Fruit fly (Drosophila melanogaster) whole organism, embryonic: ENCODE measurements around the gene mRpL12.
A peak's percentile ranks its signal among the peaks of the same experiment; 100 is the strongest.

Source experiments
- BtbVII ChIP-seq: fragments of 200-800 bp; sonication (Bioruptor generic); optimal IDR thresholded peaks from 3 replicates; lab custom pipeline; 2017; ENCODE audit warnings: missing biosample characterization, mild to moderate bottlenecking, missing genetic modification characterization
- CG1024 ChIP-seq: fragments of 200-800 bp; sonication (Bioruptor generic); IDR thresholded peaks from 2 replicates; pipeline ENCODE4 v1.3.6; 2022; ENCODE audit warnings: missing biosample characterization, missing genetic modification characterization
- CG13287 ChIP-seq: fragments of 200-800 bp; sonication (Bioruptor generic); IDR thresholded peaks from 2 replicates; pipeline ENCODE4 v1.3.6; 2022; ENCODE audit warnings: missing biosample characterization, missing genetic modification characterization; ENCODE audit not compliant: partially characterized antibody
- CG15514 ChIP-seq: fragments of 200-800 bp; sonication (Bioruptor generic); optimal IDR thresholded peaks from 3 replicates; lab custom pipeline; 2017; ENCODE audit warnings: missing biosample characterization, missing genetic modification characterization, mild to moderate bottlenecking, moderate library complexity, missing genetic modification reagents
- CG16813 ChIP-seq: fragments of 200-800 bp; sonication (Bioruptor generic); IDR thresholded peaks from 3 replicates; pipeline ENCODE4 v1.3.6; 2022; ENCODE audit warnings: missing biosample characterization, missing genetic modification characterization; ENCODE audit not compliant: partially characterized antibody
- CG16863 ChIP-seq: fragments of 200-800 bp; sonication (Bioruptor generic); optimal IDR thresholded peaks from 3 replicates; lab custom pipeline; 2016; ENCODE audit warnings: missing biosample characterization, missing genetic modification characterization
- CG2712 ChIP-seq: fragments of 200-800 bp; optimal IDR thresholded peaks from 3 replicates; lab custom pipeline; 2019; ENCODE audit warnings: missing biosample characterization, mild to moderate bottlenecking, missing genetic modification characterization, moderate library complexity
- CG31365 ChIP-seq: fragments of 200-800 bp; sonication (Bioruptor generic); optimal IDR thresholded peaks from 2 replicates; lab custom pipeline; 2018; ENCODE audit warnings: missing biosample characterization, mild to moderate bottlenecking, missing genetic modification characterization
- CG32767 ChIP-seq: fragments of 200-800 bp; sonication (Bioruptor generic); IDR thresholded peaks from 2 replicates; pipeline ENCODE4 v1.3.6; 2022; ENCODE audit warnings: missing biosample characterization, missing genetic modification characterization
- CG34224 ChIP-seq: fragments of 200-800 bp; sonication (Bioruptor generic); IDR thresholded peaks from 3 replicates; pipeline ENCODE4 v1.3.6; 2022; ENCODE audit warnings: missing biosample characterization, missing genetic modification characterization; ENCODE audit not compliant: partially characterized antibody
- CG4282 ChIP-seq: fragments of 200-800 bp; sonication (Bioruptor generic); optimal IDR thresholded peaks from 2 replicates; lab custom pipeline; 2016; ENCODE audit warnings: missing biosample characterization, missing genetic modification characterization
- CG6683 ChIP-seq: fragments of 200-800 bp; sonication (Bioruptor generic); optimal IDR thresholded peaks from 2 replicates; lab custom pipeline; 2017; ENCODE audit warnings: missing biosample characterization, mild to moderate bottlenecking, missing genetic modification characterization, missing genetic modification reagents
- CG7357 ChIP-seq: fragments of 200-800 bp; sonication (Bioruptor generic); IDR thresholded peaks from 3 replicates; pipeline ENCODE4 v1.3.6; 2022; ENCODE audit warnings: missing biosample characterization, missing genetic modification characterization
- CG7786 ChIP-seq: fragments of 200-800 bp; sonication (Bioruptor generic); optimal IDR thresholded peaks from 2 replicates; lab custom pipeline; 2016; ENCODE audit warnings: missing biosample characterization, missing genetic modification characterization
- CG8089 ChIP-seq: fragments of 200-800 bp; sonication (Bioruptor generic); optimal IDR thresholded peaks from 3 replicates; lab custom pipeline; 2016; ENCODE audit warnings: missing biosample characterization, missing genetic modification characterization
- CG8924 ChIP-seq: fragments of 200-800 bp; optimal IDR thresholded peaks from 3 replicates; lab custom pipeline; 2019; ENCODE audit warnings: missing biosample characterization, mild to moderate bottlenecking, missing genetic modification characterization, moderate library complexity
- CG9727 ChIP-seq: fragments of 200-800 bp; sonication (Bioruptor generic); optimal IDR thresholded peaks from 3 replicates; lab custom pipeline; 2017; ENCODE audit warnings: missing biosample characterization, mild to moderate bottlenecking, missing genetic modification characterization
- CoRest ChIP-seq: fragments of 200-800 bp; sonication (Bioruptor generic); optimal IDR thresholded peaks from 3 replicates; lab custom pipeline; 2018; ENCODE audit warnings: missing biosample characterization, mild to moderate bottlenecking, missing genetic modification characterization, moderate library complexity
- Dip3 ChIP-seq: fragments of 200-800 bp; sonication (Bioruptor generic); optimal IDR thresholded peaks from 3 replicates; lab custom pipeline; 2016; ENCODE audit warnings: missing biosample characterization, missing genetic modification characterization
- Dref ChIP-seq: fragments of 200-800 bp; sonication (Bioruptor generic); IDR thresholded peaks from 2 replicates; pipeline ENCODE4 v1.3.6; 2022; ENCODE audit warnings: missing biosample characterization, missing genetic modification characterization
- HmgD ChIP-seq: fragments of 200-800 bp; sonication (Bioruptor generic); optimal IDR thresholded peaks from 3 replicates; lab custom pipeline; 2016; ENCODE audit warnings: missing biosample characterization, missing genetic modification characterization
- Kr ChIP-seq: fragments of 200-800 bp; sonication (Bioruptor generic); optimal IDR thresholded peaks from 2 replicates; lab custom pipeline; 2017; ENCODE audit warnings: missing biosample characterization, mild to moderate bottlenecking, missing genetic modification characterization
- Lim3 ChIP-seq: fragments of 200-800 bp; sonication (Bioruptor generic); IDR thresholded peaks from 2 replicates; pipeline ENCODE4 v1.3.6; 2022; ENCODE audit warnings: missing biosample characterization, missing genetic modification characterization
- MBD-R2 ChIP-seq: fragments of 200-800 bp; sonication (Bioruptor generic); IDR thresholded peaks from 2 replicates; pipeline ENCODE4 v1.3.6; 2022; ENCODE audit warnings: missing biosample characterization, missing genetic modification characterization
- MTF-1 ChIP-seq: fragments of 200-800 bp; sonication (Bioruptor generic); optimal IDR thresholded peaks from 2 replicates; lab custom pipeline; 2018; ENCODE audit warnings: missing biosample characterization, mild to moderate bottlenecking, missing genetic modification characterization, borderline replicate concordance
- Sry-δ ChIP-seq: fragments of 200-800 bp; sonication (Bioruptor generic); optimal IDR thresholded peaks from 2 replicates; lab custom pipeline; 2016; ENCODE audit warnings: missing biosample characterization, missing genetic modification characterization
- Ssrp ChIP-seq: fragments of 200-800 bp; sonication (Bioruptor generic); optimal IDR thresholded peaks from 2 replicates; lab custom pipeline; 2018; ENCODE audit warnings: missing biosample characterization, mild to moderate bottlenecking, missing genetic modification characterization, moderate library complexity
- Stat92E ChIP-seq, 3 experiments: fragments of >200 bp in 2 of 3; fragments of 200-800 bp in 1 of 3; sonication (Bioruptor generic) in 1 of 3; optimal IDR thresholded peaks; 2 replicates each; lab custom pipeline; 2017 to 2019; ENCODE audit warnings: missing biosample characterization in 3 of 3, missing genetic modification characterization in 3 of 3, mild to moderate bottlenecking in 1 of 3, moderate library complexity in 1 of 3
- ac ChIP-seq: fragments of 200-800 bp; sonication (Bioruptor generic); optimal IDR thresholded peaks from 3 replicates; lab custom pipeline; 2017; ENCODE audit warnings: missing biosample characterization, mild to moderate bottlenecking, missing genetic modification characterization
- ase ChIP-seq: fragments of 200-800 bp; sonication (Bioruptor generic); IDR thresholded peaks from 3 replicates; pipeline ENCODE4 v1.3.6; 2022; ENCODE audit warnings: missing biosample characterization, missing genetic modification characterization
- bab2 ChIP-seq: fragments of 200-800 bp; sonication (Bioruptor generic); optimal IDR thresholded peaks from 2 replicates; lab custom pipeline; 2016; ENCODE audit warnings: missing biosample characterization, missing genetic modification characterization
- btn ChIP-seq: fragments of 200-800 bp; sonication (Bioruptor generic); optimal IDR thresholded peaks from 2 replicates; lab custom pipeline; 2016; ENCODE audit warnings: missing biosample characterization, missing genetic modification characterization
- cas ChIP-seq: fragments of 200-800 bp; sonication (Bioruptor generic); IDR thresholded peaks from 2 replicates; pipeline ENCODE4 v1.3.6; 2022; ENCODE audit warnings: missing biosample characterization, missing genetic modification characterization
- ci ChIP-seq: fragments of 200-800 bp; sonication (Bioruptor generic); IDR thresholded peaks from 3 replicates; pipeline ENCODE4 v1.3.6; 2022; ENCODE audit warnings: missing biosample characterization, missing genetic modification characterization
- crp ChIP-seq, 2 experiments: fragments of 200-800 bp; sonication (Bioruptor generic); optimal IDR thresholded peaks; 2 replicates in 1 of 2; 3 replicates in 1 of 2; lab custom pipeline; 2017; ENCODE audit warnings: missing biosample characterization in 2 of 2, missing genetic modification characterization in 2 of 2, mild to moderate bottlenecking in 1 of 2, moderate library complexity in 1 of 2
- danr ChIP-seq: fragments of 200-800 bp; sonication (Bioruptor generic); IDR thresholded peaks from 2 replicates; pipeline ENCODE4 v1.3.6; 2022; ENCODE audit warnings: missing biosample characterization, missing genetic modification characterization
- fd102C ChIP-seq: fragments of 200-800 bp; sonication (Bioruptor generic); optimal IDR thresholded peaks from 2 replicates; lab custom pipeline; 2018; ENCODE audit warnings: missing biosample characterization, mild to moderate bottlenecking, missing genetic modification characterization, moderate library complexity
- ham ChIP-seq: fragments of 200-800 bp; sonication (Bioruptor generic); IDR thresholded peaks from 2 replicates; pipeline ENCODE4 v1.3.6; 2022; ENCODE audit warnings: missing biosample characterization, missing genetic modification characterization
- inv ChIP-seq: fragments of 200-800 bp; sonication (Bioruptor generic); IDR thresholded peaks from 2 replicates; pipeline ENCODE4 v1.3.6; 2022; ENCODE audit warnings: missing biosample characterization, missing genetic modification characterization; ENCODE audit not compliant: partially characterized antibody
- jumu ChIP-seq: fragments of 200-800 bp; sonication (Bioruptor generic); optimal IDR thresholded peaks from 3 replicates; lab custom pipeline; 2016; ENCODE audit warnings: missing biosample characterization, missing genetic modification characterization
- kni ChIP-seq: fragments of 200-800 bp; sonication (Bioruptor generic); optimal IDR thresholded peaks from 3 replicates; lab custom pipeline; 2017; ENCODE audit warnings: mild to moderate bottlenecking, missing biosample characterization, missing genetic modification reagents, missing genetic modification characterization
- maf-S ChIP-seq: fragments of 200-800 bp; sonication (Bioruptor generic); optimal IDR thresholded peaks from 2 replicates; lab custom pipeline; 2016; ENCODE audit warnings: missing biosample characterization, missing genetic modification characterization
- onecut ChIP-seq: fragments of 200-800 bp; sonication (Bioruptor generic); IDR thresholded peaks from 2 replicates; pipeline ENCODE4 v1.3.6; 2022; ENCODE audit warnings: missing biosample characterization, missing genetic modification characterization
- pros ChIP-seq: fragments of 200-800 bp; sonication (Bioruptor generic); optimal IDR thresholded peaks from 3 replicates; lab custom pipeline; 2019; ENCODE audit warnings: missing biosample characterization, mild to moderate bottlenecking, missing genetic modification characterization, moderate library complexity
- row ChIP-seq: fragments of 200-800 bp; sonication (Bioruptor generic); IDR thresholded peaks from 3 replicates; pipeline ENCODE4 v1.3.6; 2022; ENCODE audit warnings: missing biosample characterization, missing genetic modification characterization
- shn ChIP-seq: fragments of 200-800 bp; sonication (Bioruptor generic); optimal IDR thresholded peaks from 3 replicates; lab custom pipeline; 2016; ENCODE audit warnings: missing biosample characterization, missing genetic modification characterization
- tgo ChIP-seq: fragments of 200-800 bp; sonication (Bioruptor generic); IDR thresholded peaks from 3 replicates; pipeline ENCODE4 v1.3.6; 2022; ENCODE audit warnings: missing biosample characterization, missing genetic modification characterization
- ttk ChIP-seq: fragments of 200-800 bp; sonication (Bioruptor generic); IDR thresholded peaks from 2 replicates; pipeline ENCODE4 v2.1.2; 2022; ENCODE audit warnings: missing biosample characterization, missing genetic modification characterization
- twi ChIP-seq: fragments of 200-800 bp; optimal IDR thresholded peaks from 2 replicates; lab custom pipeline; 2019; ENCODE audit warnings: missing biosample characterization, mild to moderate bottlenecking, missing genetic modification characterization, moderate library complexity
- unpg ChIP-seq: fragments of 200-800 bp; sonication (Bioruptor generic); optimal IDR thresholded peaks from 3 replicates; lab custom pipeline; 2018; ENCODE audit warnings: missing biosample characterization, mild to moderate bottlenecking, missing genetic modification characterization, moderate library complexity
- wdn ChIP-seq: fragments of 200-800 bp; sonication (Bioruptor generic); IDR thresholded peaks from 2 replicates; pipeline ENCODE4 v1.3.6; 2022; ENCODE audit warnings: missing biosample characterization, missing genetic modification characterization

The mRpL12 gene

dm6 chr3L:8956669-8957068 is at the start of gene mRpL12:
Gene mRpL12 (plus strand): TSS chr3L:8956791.
- peak; percentile 30; the same call in 1 of the 3 replicates for TF ChIP-seq CG16813
- no peak for TF ChIP-seq inv (GFP tag; lab: Robert Waterston, UW)
- no peak for TF ChIP-seq CG6683 (GFP tag; lab: Kevin White, UChicago)
- TF ChIP-seq ac (GFP tag; lab: Kevin White, UChicago): no peak
- no peak for TF ChIP-seq CG9727
- TF ChIP-seq twi (tag; lab: Kevin White, UChicago): peak; percentile 14
- no peak for TF ChIP-seq CG8924 (tag; lab: Kevin White, UChicago)
- no peak for TF ChIP-seq maf-S (GFP tag; lab: Kevin White, UChicago)
- TF ChIP-seq Kr (GFP tag; lab: Kevin White, UChicago): no peak
- TF ChIP-seq Sry-δ (GFP tag; lab: Kevin White, UChicago): peak; percentile 54
- peak; percentile 50; the same call in 1 of the 3 replicates for TF ChIP-seq CG34224
- TF ChIP-seq CG32767 (GFP tag; lab: Robert Waterston, UW): no peak
- TF ChIP-seq CoRest (tag; lab: Kevin White, UChicago): peak; percentile 19
- no peak for TF ChIP-seq ase (GFP tag; lab: Robert Waterston, UW)
- no peak for TF ChIP-seq jumu (GFP tag; lab: Kevin White, UChicago)
- TF ChIP-seq MTF-1 (GFP tag; lab: Kevin White, UChicago): no peak
- no peak for TF ChIP-seq CG16863 (GFP tag; lab: Kevin White, UChicago)
- no peak; the same call in 2 of the 3 replicates for TF ChIP-seq ci (GFP tag; lab: Robert Waterston, UW)
- TF ChIP-seq fd102C (GFP tag; lab: Kevin White, UChicago): no peak
- no peak for TF ChIP-seq tgo (GFP tag; lab: Robert Waterston, UW)
- no peak for TF ChIP-seq ttk
- TF ChIP-seq btn (GFP tag; lab: Kevin White, UChicago): no peak
- peak; percentile 7 to 83 for TF ChIP-seq crp (GFP tag; optimal IDR thresholded peaks at IDR 0.05; lab: Kevin White, UChicago)
- TF ChIP-seq Stat92E (GFP tag; optimal IDR thresholded peaks at IDR 0.05; lab: Kevin White, UChicago): no peak
- TF ChIP-seq cas (GFP tag; lab: Robert Waterston, UW): no peak
- peak; percentile 49 for TF ChIP-seq CG13287
- peak; percentile 18 for TF ChIP-seq CG2712 (tag; lab: Kevin White, UChicago)
- no peak for TF ChIP-seq BtbVII (GFP tag; lab: Kevin White, UChicago)
- no peak for TF ChIP-seq Dip3 (GFP tag; lab: Kevin White, UChicago)
- TF ChIP-seq wdn (GFP tag; lab: Robert Waterston, UW): no peak
- TF ChIP-seq danr (GFP tag; lab: Robert Waterston, UW): no peak
- TF ChIP-seq CG31365 (tag; lab: Kevin White, UChicago): no peak
- no peak for TF ChIP-seq HmgD (GFP tag; lab: Kevin White, UChicago)
- no peak for TF ChIP-seq CG4282 (GFP tag; lab: Kevin White, UChicago)
- no peak for TF ChIP-seq onecut (GFP tag; lab: Robert Waterston, UW)
- TF ChIP-seq kni: no peak
- no peak for TF ChIP-seq CG8089 (GFP tag; lab: Kevin White, UChicago)
- TF ChIP-seq CG7786: no peak
- peak; percentile 77 for TF ChIP-seq MBD-R2
- TF ChIP-seq ham: no peak
- TF ChIP-seq Dref (GFP tag; lab: Robert Waterston, UW): peak; percentile 83
- TF ChIP-seq row: peak; percentile 38; the same call in 1 of the 3 replicates
- peak; percentile 44 for TF ChIP-seq CG15514 (GFP tag; lab: Kevin White, UChicago)
- no peak for TF ChIP-seq CG7357 (GFP tag; lab: Robert Waterston, UW)
- no peak for TF ChIP-seq pros (GFP tag; lab: Kevin White, UChicago)
- no peak for TF ChIP-seq CG1024 (GFP tag; lab: Robert Waterston, UW)
- no peak for TF ChIP-seq Lim3 (GFP tag; lab: Robert Waterston, UW)
- TF ChIP-seq unpg (GFP tag; lab: Kevin White, UChicago): no peak
- no peak for TF ChIP-seq Ssrp (tag; lab: Kevin White, UChicago)
- TF ChIP-seq shn: no peak
- TF ChIP-seq bab2 (GFP tag; lab: Kevin White, UChicago): no peak
